Worm (Caenorhabditis elegans) whole organism, L1 larva: ENCODE measurements around the gene pqn-42.

Experiments used
- C04F5.9 ChIP-seq: sonication (generic microtip); optimal IDR thresholded peaks from 2 replicates; lab custom pipeline; 2016; ENCODE audit warnings: missing genetic modification characterization, missing compliant biosample characterization
- C34B4.2 ChIP-seq: sonication (generic microtip); optimal IDR thresholded peaks from 2 replicates; lab custom pipeline; 2017; ENCODE audit warnings: mild to moderate bottlenecking, missing genetic modification characterization, missing compliant biosample characterization
- F16B12.6 ChIP-seq: fragments of 150-350 bp; optimal IDR thresholded peaks from 2 replicates; lab custom pipeline; 2014; ENCODE audit warnings: missing biosample characterization, missing genetic modification characterization
- blmp-1 ChIP-seq: fragments of 150-350 bp; optimal IDR thresholded peaks from 2 replicates; lab custom pipeline; 2014; ENCODE audit warnings: missing biosample characterization, missing genetic modification characterization
- ceh-63 ChIP-seq: fragments of 200-800 bp; sonication (Bioruptor generic); optimal IDR thresholded peaks from 2 replicates; lab custom pipeline; 2018; ENCODE audit warnings: mild to moderate bottlenecking, missing genetic modification characterization, missing compliant biosample characterization
- ceh-82 ChIP-seq, 3 experiments: fragments of 150-350 bp in 1 of 3; sonication (generic microtip) in 2 of 3; optimal IDR thresholded peaks; 2 replicates each; lab custom pipeline; 2014 to 2017; ENCODE audit warnings: missing biosample characterization in 3 of 3, missing genetic modification characterization in 3 of 3
- ceh-90 ChIP-seq: sonication (generic microtip); optimal IDR thresholded peaks from 2 replicates; lab custom pipeline; 2016; ENCODE audit warnings: missing genetic modification characterization, missing compliant biosample characterization
- ces-1 ChIP-seq: fragments of 150-350 bp; optimal IDR thresholded peaks from 2 replicates; lab custom pipeline; 2014; ENCODE audit warnings: missing biosample characterization, missing genetic modification reagents, missing genetic modification characterization
- dpl-1 ChIP-seq, 3 experiments: fragments of 150-350 bp in 2 of 3; sonication (generic microtip) in 1 of 3; optimal IDR thresholded peaks; 2 replicates each; lab custom pipeline; 2014 to 2017; ENCODE audit warnings: missing biosample characterization in 3 of 3, missing genetic modification characterization in 3 of 3, missing genetic modification reagents in 3 of 3
- efl-1 ChIP-seq, 4 experiments: fragments of 150-350 bp; optimal IDR thresholded peaks in 3 of 4; peaks in 1 of 4; 1 replicate in 1 of 4; 2 replicates in 3 of 4; lab custom pipeline; 2014; ENCODE audit warnings: missing biosample characterization in 2 of 4, missing genetic modification characterization in 2 of 4, missing genetic modification reagents in 2 of 4
- egl-13 ChIP-seq: sonication (generic microtip); optimal IDR thresholded peaks from 2 replicates; lab custom pipeline; 2016; ENCODE audit warnings: missing genotype, missing genetic modification reagents, missing genetic modification characterization, missing compliant biosample characterization
- elt-2 ChIP-seq: sonication (generic microtip); optimal IDR thresholded peaks from 2 replicates; lab custom pipeline; 2016; ENCODE audit warnings: missing genetic modification characterization, mild to moderate bottlenecking, inconsistent platforms, missing compliant biosample characterization, missing genetic modification reagents
- ets-5 ChIP-seq: fragments of 200-800 bp; sonication (Bioruptor generic); IDR thresholded peaks from 2 replicates; pipeline ENCODE4 v1.3.6; 2022; ENCODE audit warnings: missing genetic modification characterization, missing compliant biosample characterization
- fkh-8 ChIP-seq: sonication (generic microtip); optimal IDR thresholded peaks from 2 replicates; lab custom pipeline; 2016; ENCODE audit warnings: mild to moderate bottlenecking, missing genetic modification characterization, missing compliant biosample characterization
- hpl-2 ChIP-seq: fragments of 150-350 bp; optimal IDR thresholded peaks from 2 replicates; lab custom pipeline; 2014; ENCODE audit warnings: missing biosample characterization, missing genetic modification reagents, missing genetic modification characterization
- irx-1 ChIP-seq: sonication (generic microtip); optimal IDR thresholded peaks from 2 replicates; lab custom pipeline; 2016; ENCODE audit warnings: missing genetic modification characterization, missing compliant biosample characterization
- isw-1 ChIP-seq: fragments of 200-800 bp; sonication (Bioruptor generic); IDR thresholded peaks from 2 replicates; pipeline ENCODE4 v1.3.6; 2022; ENCODE audit warnings: missing genetic modification characterization, missing compliant biosample characterization
- jun-1 ChIP-seq: fragments of 150-350 bp; optimal IDR thresholded peaks from 2 replicates; lab custom pipeline; 2014; ENCODE audit warnings: missing biosample characterization, missing genetic modification reagents, missing genetic modification characterization
- lin-13 ChIP-seq: fragments of 150-350 bp; optimal IDR thresholded peaks from 2 replicates; lab custom pipeline; 2014; ENCODE audit warnings: missing biosample characterization, missing genetic modification reagents, missing genetic modification characterization
- lin-35 ChIP-seq, 2 experiments: fragments of 150-350 bp; optimal IDR thresholded peaks; 2 replicates each; lab custom pipeline; 2014; ENCODE audit warnings: missing biosample characterization in 2 of 2, missing genetic modification characterization in 2 of 2, missing genetic modification reagents in 2 of 2
- lin-39 ChIP-seq: fragments of 150-350 bp; optimal IDR thresholded peaks from 2 replicates; lab custom pipeline; 2014; ENCODE audit warnings: missing biosample characterization, missing genetic modification reagents, missing genetic modification characterization
- lsy-2 ChIP-seq, 2 experiments: fragments of 150-350 bp; optimal IDR thresholded peaks; 2 replicates each; lab custom pipeline; 2014; ENCODE audit warnings: missing biosample characterization in 2 of 2, missing genetic modification characterization in 2 of 2
- mab-9 ChIP-seq: fragments of 200-800 bp; sonication (Bioruptor generic); IDR thresholded peaks from 2 replicates; pipeline ENCODE4 v1.3.6; 2022; ENCODE audit warnings: missing genetic modification reagents, missing genetic modification characterization, missing compliant biosample characterization
- mef-2 ChIP-seq: fragments of 150-350 bp; optimal IDR thresholded peaks from 2 replicates; lab custom pipeline; 2014; ENCODE audit warnings: missing biosample characterization, missing genetic modification characterization
- mep-1 ChIP-seq: fragments of 150-350 bp; optimal IDR thresholded peaks from 2 replicates; lab custom pipeline; 2014; ENCODE audit warnings: missing biosample characterization, missing genetic modification characterization
- nhr-19 ChIP-seq: fragments of 200-800 bp; sonication (Bioruptor generic); conservative IDR thresholded peaks from 2 replicates; pipeline ENCODE4 v1.3.6; 2022; ENCODE audit warnings: missing genetic modification characterization, missing compliant biosample characterization
- nhr-237 ChIP-seq: fragments of 150-350 bp; optimal IDR thresholded peaks from 2 replicates; lab custom pipeline; 2014; ENCODE audit warnings: missing biosample characterization, missing genetic modification characterization
- nhr-28 ChIP-seq: fragments of 150-350 bp; optimal IDR thresholded peaks from 2 replicates; lab custom pipeline; 2014; ENCODE audit warnings: missing biosample characterization, missing genetic modification characterization
- nhr-71 ChIP-seq: sonication (generic microtip); optimal IDR thresholded peaks from 2 replicates; lab custom pipeline; 2016; ENCODE audit warnings: mild to moderate bottlenecking, missing genetic modification characterization, moderate library complexity, missing compliant biosample characterization
- nhr-76 ChIP-seq: sonication (generic microtip); optimal IDR thresholded peaks from 2 replicates; lab custom pipeline; 2017; ENCODE audit warnings: missing biosample characterization, missing genetic modification characterization
- nhr-84 ChIP-seq: sonication (generic microtip); optimal IDR thresholded peaks from 2 replicates; lab custom pipeline; 2017; ENCODE audit warnings: missing biosample characterization, missing genetic modification characterization
- nhr-85 ChIP-seq: sonication (generic microtip); peaks from one replicate; lab custom pipeline; 2016; ENCODE audit warnings: missing genetic modification characterization, inconsistent platforms, missing compliant biosample characterization
- nhr-90 ChIP-seq: sonication (generic microtip); optimal IDR thresholded peaks from 2 replicates; lab custom pipeline; 2016; ENCODE audit warnings: mild to moderate bottlenecking, missing genetic modification characterization, missing compliant biosample characterization; ENCODE audit not compliant: poor library complexity
- skn-1 ChIP-seq: fragments of 150-350 bp; optimal IDR thresholded peaks from 2 replicates; lab custom pipeline; 2014; ENCODE audit warnings: missing biosample characterization, missing genetic modification characterization
- snpc-4 ChIP-seq: fragments of 150-350 bp; optimal IDR thresholded peaks from 2 replicates; lab custom pipeline; 2014; ENCODE audit warnings: missing biosample characterization, missing genetic modification characterization
- sptf-1 ChIP-seq: fragments of 150-350 bp; optimal IDR thresholded peaks from 2 replicates; lab custom pipeline; 2014; ENCODE audit warnings: missing biosample characterization, missing genetic modification characterization
- tlp-1 ChIP-seq: fragments of 150-350 bp; optimal IDR thresholded peaks from 2 replicates; lab custom pipeline; 2014; ENCODE audit warnings: missing biosample characterization, missing genetic modification characterization
- unc-130 ChIP-seq: fragments of 150-350 bp; optimal IDR thresholded peaks from 2 replicates; lab custom pipeline; 2017; ENCODE audit warnings: missing biosample characterization, missing genetic modification characterization, inconsistent platforms
- unc-98 ChIP-seq: fragments of 200-800 bp; sonication (Bioruptor generic); IDR thresholded peaks from 2 replicates; pipeline ENCODE4 v1.3.6; 2022; ENCODE audit warnings: missing genetic modification characterization, missing compliant biosample characterization
- xbp-1 ChIP-seq: sonication (generic microtip); optimal IDR thresholded peaks from 2 replicates; lab custom pipeline; 2016; ENCODE audit warnings: missing genetic modification characterization, missing compliant biosample characterization
- ztf-11 ChIP-seq, 2 experiments: sonication (generic microtip); optimal IDR thresholded peaks; 2 replicates each; lab custom pipeline; 2016 to 2017; ENCODE audit warnings: missing genetic modification characterization in 2 of 2, missing biosample characterization in 1 of 2, missing compliant biosample characterization in 1 of 2

pqn-42 gene

ce11 chrII:2480099-2480498, 21.3 kb upstream of the pqn-42 start, which contains the start of gene F53G2.3:
F53G2.3 (plus strand) TSS chrII:2480399.
- no peak for TF ChIP-seq ets-5 (GFP tag; lab: Robert Waterston, UW)
- no peak for TF ChIP-seq lin-13
- no peak for TF ChIP-seq mef-2 (tag; lab: Kevin White, UChicago)
- no peak for TF ChIP-seq snpc-4
- no peak for TF ChIP-seq mab-9
- TF ChIP-seq, all 84 proteins: peak for 0

ce11 chrII:2479047-2479446, 20.3 kb upstream of the pqn-42 start, which contains the start of gene F53G2.12:
F53G2.12 (minus strand) TSS chrII:2479090.
- TF ChIP-seq nhr-90 (tag; lab: Kevin White, UChicago) (no peak), isw-1 (no peak), dpl-1 (GFP tag; optimal IDR thresholded peaks at IDR 0.05; lab: Kevin White, UChicago) (peak; percentile 6 to 57 (median 46)), nhr-28 (tag; lab: Kevin White, UChicago) (no peak), ceh-90 (tag; lab: Kevin White, UChicago) (peak; percentile 2), lin-35 (GFP tag; optimal IDR thresholded peaks at IDR 0.05; lab: Kevin White, UChicago) (peak in 1 of 2 experiments; percentile 36), lsy-2 (tag; optimal IDR thresholded peaks at IDR 0.05; lab: Kevin White, UChicago) (peak; percentile 52 to 54), skn-1 (tag; lab: Kevin White, UChicago) (no peak), lin-39 (tag; lab: Kevin White, UChicago) (no peak), egl-13 (tag; lab: Kevin White, UChicago) (no peak), ceh-63 (GFP tag; lab: Kevin White, UChicago) (no peak), unc-98 (GFP tag; lab: Robert Waterston, UW) (no peak), efl-1 (optimal IDR thresholded peaks at IDR 0.05; lab: Kevin White, UChicago) (peak; percentile 36 to 47), efl-1 (GFP tag; optimal IDR thresholded peaks at IDR 0.05 in 1 of 2; lab: Kevin White, UChicago) (peak; percentile 54 to 95), xbp-1 (no peak), mep-1 (peak; percentile 7), nhr-76 (no peak), C34B4.2 (tag; lab: Kevin White, UChicago) (no peak), F16B12.6 (tag; lab: Kevin White, UChicago) (peak; percentile 82), ztf-11 (tag; optimal IDR thresholded peaks at IDR 0.05; lab: Kevin White, UChicago) (no peak), elt-2 (tag; lab: Kevin White, UChicago) (no peak), nhr-71 (tag; lab: Kevin White, UChicago) (no peak), C04F5.9 (tag; lab: Kevin White, UChicago) (peak; percentile 14), irx-1 (tag; lab: Kevin White, UChicago) (no peak)

ce11 chrII:2478543-2478942, 19.8 kb upstream of the pqn-42 start, which contains the start of gene mnat-1:
mnat-1 (minus strand) TSS chrII:2478643.
- TF ChIP-seq unc-130 (tag; lab: Kevin White, UChicago) = no peak
- no peak for TF ChIP-seq fkh-8 (tag; lab: Kevin White, UChicago)
- TF ChIP-seq mab-9 = no peak
- no peak for TF ChIP-seq tlp-1
- no peak for TF ChIP-seq jun-1 (tag; lab: Kevin White, UChicago)
- TF ChIP-seq ces-1 (GFP tag; lab: Kevin White, UChicago) = no peak
- TF ChIP-seq blmp-1 (tag; lab: Kevin White, UChicago) = no peak
- TF ChIP-seq mef-2 (tag; lab: Kevin White, UChicago) = no peak
- TF ChIP-seq egl-13 (tag; lab: Kevin White, UChicago) = no peak
- TF ChIP-seq nhr-19 (GFP tag; lab: Robert Waterston, UW) = no peak
- no peak for TF ChIP-seq isw-1
- no peak for TF ChIP-seq dpl-1 (GFP tag; optimal IDR thresholded peaks at IDR 0.05; lab: Kevin White, UChicago)
- no peak for TF ChIP-seq nhr-84
- TF ChIP-seq ceh-82 (tag; optimal IDR thresholded peaks at IDR 0.05; lab: Kevin White, UChicago) = no peak
- TF ChIP-seq nhr-237 = no peak
- TF ChIP-seq F16B12.6 (tag; lab: Kevin White, UChicago) = no peak
- no peak for TF ChIP-seq nhr-85 (tag; lab: Kevin White, UChicago)
- TF ChIP-seq C04F5.9 (tag; lab: Kevin White, UChicago) = no peak
- TF ChIP-seq hpl-2 = no peak
- no peak for TF ChIP-seq sptf-1 (tag; lab: Kevin White, UChicago)
